Worm (Caenorhabditis elegans): ENCODE data around the gene nas-31.

ce11 chrV:10874938-10875599 lies 46.6 kb downstream of the nas-31 start:
- TF ChIP-seq egl-27 (tag; optimal IDR thresholded peaks at IDR 0.05) (no peak), nhr-28 (tag; optimal IDR thresholded peaks at IDR 0.05) (no peak), ceh-82 (tag; optimal IDR thresholded peaks at IDR 0.05) (no peak), elt-1 (tag; optimal IDR thresholded peaks at IDR 0.05) (no peak), pqm-1 (tag; optimal IDR thresholded peaks at IDR 0.05) (no peak), unc-62 (GFP tag; optimal IDR thresholded peaks at IDR 0.05) (no peak), nhr-12 (tag; optimal IDR thresholded peaks at IDR 0.05) (no peak), snpc-4 (tag; optimal IDR thresholded peaks at IDR 0.05) (no peak), nhr-237 (tag; optimal IDR thresholded peaks at IDR 0.05) (no peak), R02D3.7 (tag; optimal IDR thresholded peaks at IDR 0.05) (no peak), fkh-10 (GFP tag; optimal IDR thresholded peaks at IDR 0.05) (peak; percentile 90), nfya-1 (tag; optimal IDR thresholded peaks at IDR 0.05; ENCODE audit: insufficient read depth) (peak; percentile 2), unc-39 (tag; optimal IDR thresholded peaks at IDR 0.05) (no peak)
